Fruit fly (Drosophila melanogaster) whole organism, embryonic: ENCODE data around the gene CG16984.

Source experiments
- B-H2 ChIP-seq: fragments of 200-800 bp; sonication (Bioruptor generic); optimal IDR thresholded peaks from 2 replicates; lab custom pipeline; 2018; ENCODE audit warnings: missing biosample characterization, mild to moderate bottlenecking, missing genetic modification characterization
- Bgb ChIP-seq: fragments of 200-800 bp; sonication (Bioruptor generic); IDR thresholded peaks from 2 replicates; pipeline ENCODE4 v1.3.6; 2022; ENCODE audit warnings: missing biosample characterization, missing genetic modification characterization; ENCODE audit not compliant: partially characterized antibody
- CG10979 ChIP-seq: fragments of 200-800 bp; sonication (Bioruptor generic); optimal IDR thresholded peaks from 2 replicates; lab custom pipeline; 2018; ENCODE audit warnings: missing biosample characterization, mild to moderate bottlenecking, missing genetic modification characterization, moderate library complexity
- CG1233 ChIP-seq: fragments of 200-800 bp; sonication (Bioruptor generic); optimal IDR thresholded peaks from 4 replicates; lab custom pipeline; 2018; ENCODE audit warnings: missing biosample characterization, mild to moderate bottlenecking, missing genetic modification characterization
- CG13296 ChIP-seq: fragments of 200-800 bp; sonication (Bioruptor generic); optimal IDR thresholded peaks from 3 replicates; lab custom pipeline; 2018; ENCODE audit warnings: missing biosample characterization, mild to moderate bottlenecking, missing genetic modification characterization
- CG14441 ChIP-seq: fragments of 200-800 bp; sonication (Bioruptor generic); IDR thresholded peaks from 2 replicates; pipeline ENCODE4 v1.3.6; 2022; ENCODE audit warnings: missing biosample characterization, missing genetic modification characterization
- CG15011 ChIP-seq: fragments of 200-800 bp; sonication (Bioruptor generic); optimal IDR thresholded peaks from 3 replicates; lab custom pipeline; 2018; ENCODE audit warnings: missing biosample characterization, mild to moderate bottlenecking, missing genetic modification characterization
- CG17186 ChIP-seq: fragments of 200-800 bp; sonication (Bioruptor generic); optimal IDR thresholded peaks from 3 replicates; lab custom pipeline; 2017; ENCODE audit warnings: missing biosample characterization, missing genetic modification reagents, missing genetic modification characterization
- CG17385 ChIP-seq: fragments of 200-800 bp; sonication (Bioruptor generic); optimal IDR thresholded peaks from 3 replicates; lab custom pipeline; 2018; ENCODE audit warnings: missing biosample characterization, mild to moderate bottlenecking, missing genetic modification characterization
- CG31365 ChIP-seq: fragments of 200-800 bp; sonication (Bioruptor generic); optimal IDR thresholded peaks from 2 replicates; lab custom pipeline; 2018; ENCODE audit warnings: missing biosample characterization, mild to moderate bottlenecking, missing genetic modification characterization
- CG4854 ChIP-seq: fragments of 200-800 bp; sonication (Bioruptor generic); optimal IDR thresholded peaks from 2 replicates; lab custom pipeline; 2016; ENCODE audit warnings: missing biosample characterization, missing genetic modification characterization, inconsistent platforms
- CG6791 ChIP-seq: fragments of 200-800 bp; sonication (Bioruptor generic); IDR thresholded peaks from 3 replicates; pipeline ENCODE4 v1.3.6; 2022; ENCODE audit warnings: missing biosample characterization, missing genetic modification characterization; ENCODE audit not compliant: partially characterized antibody
- CG7556 ChIP-seq: fragments of 200-800 bp; sonication (Bioruptor generic); optimal IDR thresholded peaks from 2 replicates; lab custom pipeline; 2017; ENCODE audit warnings: missing biosample characterization, mild to moderate bottlenecking, missing genetic modification characterization
- CG8290 ChIP-seq, 3 experiments: fragments of 200-800 bp; sonication (Bioruptor generic); optimal IDR thresholded peaks; 2 replicates each; lab custom pipeline; 2016 to 2019; ENCODE audit warnings: missing biosample characterization in 3 of 3, missing genetic modification characterization in 3 of 3, mild to moderate bottlenecking in 2 of 3, moderate library complexity in 1 of 3
- CG8359 ChIP-seq: fragments of 200-800 bp; sonication (Bioruptor generic); optimal IDR thresholded peaks from 2 replicates; lab custom pipeline; 2017; ENCODE audit warnings: missing biosample characterization, mild to moderate bottlenecking, missing genetic modification characterization, borderline replicate concordance
- CG8388 ChIP-seq: fragments of 200-800 bp; sonication (Bioruptor generic); optimal IDR thresholded peaks from 2 replicates; lab custom pipeline; 2019; ENCODE audit warnings: missing biosample characterization, mild to moderate bottlenecking, missing genetic modification characterization, moderate library complexity
- CG9437 ChIP-seq: fragments of 200-800 bp; sonication (Bioruptor generic); optimal IDR thresholded peaks from 2 replicates; lab custom pipeline; 2018; ENCODE audit warnings: missing biosample characterization, mild to moderate bottlenecking, missing genetic modification characterization
- CG9932 ChIP-seq: fragments of 200-800 bp; sonication (Bioruptor generic); IDR thresholded peaks from 2 replicates; pipeline ENCODE4 v1.3.6; 2022; ENCODE audit warnings: missing biosample characterization, missing genetic modification characterization
- Dfd ChIP-seq, 2 experiments: fragments of >200 bp; optimal IDR thresholded peaks; 2 replicates each; lab custom pipeline; 2017; ENCODE audit warnings: missing biosample characterization in 2 of 2, missing genetic modification characterization in 2 of 2
- Elba2 ChIP-seq: fragments of 200-800 bp; sonication (Bioruptor generic); optimal IDR thresholded peaks from 3 replicates; lab custom pipeline; 2016; ENCODE audit warnings: missing biosample characterization, missing genetic modification characterization
- HLH54F ChIP-seq: fragments of 200-800 bp; sonication (Bioruptor generic); optimal IDR thresholded peaks from 3 replicates; lab custom pipeline; 2016; ENCODE audit warnings: missing biosample characterization, missing genetic modification characterization
- NC2α ChIP-seq: fragments of 200-800 bp; sonication (Bioruptor generic); optimal IDR thresholded peaks from 2 replicates; lab custom pipeline; 2016; ENCODE audit warnings: missing biosample characterization, missing genetic modification characterization
- Nf-YB ChIP-seq: fragments of 200-800 bp; sonication (Bioruptor generic); optimal IDR thresholded peaks from 3 replicates; lab custom pipeline; 2019; ENCODE audit warnings: missing biosample characterization, mild to moderate bottlenecking, missing genetic modification characterization, moderate library complexity
- Opbp ChIP-seq: fragments of 200-800 bp; sonication (Bioruptor generic); IDR thresholded peaks from 3 replicates; pipeline ENCODE4 v1.3.6; 2022; ENCODE audit warnings: missing biosample characterization, missing genetic modification characterization; ENCODE audit not compliant: partially characterized antibody
- Pdp1 ChIP-seq, 2 experiments: fragments of 200-800 bp; sonication (Bioruptor generic); optimal IDR thresholded peaks; 3 replicates each; lab custom pipeline; 2016; ENCODE audit warnings: missing biosample characterization in 2 of 2, missing genetic modification characterization in 2 of 2, mild to moderate bottlenecking in 1 of 2, moderate library complexity in 1 of 2
- Rfx ChIP-seq: fragments of 200-800 bp; sonication (Bioruptor generic); IDR thresholded peaks from 2 replicates; pipeline ENCODE4 v1.3.6; 2022; ENCODE audit warnings: missing biosample characterization, missing genetic modification characterization
- Scr ChIP-seq: fragments of 200-800 bp; sonication (Bioruptor generic); IDR thresholded peaks from 2 replicates; pipeline ENCODE4 v1.3.6; 2022; ENCODE audit warnings: missing biosample characterization, missing genetic modification characterization; ENCODE audit not compliant: partially characterized antibody
- Sin3A ChIP-seq: fragments of >200 bp; optimal IDR thresholded peaks from 2 replicates; lab custom pipeline; 2018
- Sox100B ChIP-seq: fragments of 200-800 bp; sonication (Bioruptor generic); optimal IDR thresholded peaks from 3 replicates; lab custom pipeline; 2018; ENCODE audit warnings: missing biosample characterization, mild to moderate bottlenecking, missing genetic modification characterization
- Sry-β ChIP-seq: fragments of 200-800 bp; sonication (Bioruptor generic); optimal IDR thresholded peaks from 2 replicates; lab custom pipeline; 2018; ENCODE audit warnings: missing biosample characterization, mild to moderate bottlenecking, missing genetic modification characterization, moderate library complexity
- Stat92E ChIP-seq, 3 experiments: fragments of >200 bp in 2 of 3; fragments of 200-800 bp in 1 of 3; sonication (Bioruptor generic) in 1 of 3; optimal IDR thresholded peaks; 2 replicates each; lab custom pipeline; 2017 to 2019; ENCODE audit warnings: missing biosample characterization in 3 of 3, missing genetic modification characterization in 3 of 3, mild to moderate bottlenecking in 1 of 3, moderate library complexity in 1 of 3
- Usf ChIP-seq: fragments of 200-800 bp; sonication (Bioruptor generic); optimal IDR thresholded peaks from 2 replicates; lab custom pipeline; 2017; ENCODE audit warnings: missing genotype, missing biosample characterization, missing genetic modification characterization
- cad ChIP-seq: fragments of >200 bp; optimal IDR thresholded peaks from 2 replicates; lab custom pipeline; 2017; ENCODE audit warnings: missing biosample characterization, missing genetic modification characterization
- caup ChIP-seq: fragments of 200-800 bp; sonication (Bioruptor generic); optimal IDR thresholded peaks from 3 replicates; lab custom pipeline; 2017; ENCODE audit warnings: missing biosample characterization, mild to moderate bottlenecking, missing genetic modification characterization, moderate library complexity; ENCODE audit not compliant: severe bottlenecking
- dimm ChIP-seq: fragments of 200-800 bp; sonication (Bioruptor generic); IDR thresholded peaks from 2 replicates; pipeline ENCODE4 v1.3.6; 2022; ENCODE audit warnings: missing biosample characterization, missing genetic modification characterization
- eve ChIP-seq, 2 experiments: fragments of >200 bp; optimal IDR thresholded peaks; 2 replicates each; lab custom pipeline; 2017; ENCODE audit warnings: missing biosample characterization in 2 of 2, missing genetic modification characterization in 2 of 2
- gcm ChIP-seq: fragments of 200-800 bp; sonication (Bioruptor generic); optimal IDR thresholded peaks from 2 replicates; lab custom pipeline; 2019; ENCODE audit warnings: missing biosample characterization, mild to moderate bottlenecking, missing genetic modification characterization, moderate library complexity
- hb ChIP-seq: fragments of 200-800 bp; sonication (Bioruptor generic); IDR thresholded peaks from 3 replicates; pipeline ENCODE4 v1.3.6; 2022; ENCODE audit warnings: missing biosample characterization, missing genetic modification characterization; ENCODE audit not compliant: partially characterized antibody
- hbn ChIP-seq: fragments of 200-800 bp; sonication (Bioruptor generic); IDR thresholded peaks from 2 replicates; pipeline ENCODE4 v1.3.6; 2022; ENCODE audit warnings: missing biosample characterization, missing genetic modification characterization; ENCODE audit not compliant: partially characterized antibody
- jing ChIP-seq: fragments of 200-800 bp; sonication (Bioruptor generic); optimal IDR thresholded peaks from 2 replicates; lab custom pipeline; 2018; ENCODE audit warnings: missing biosample characterization, mild to moderate bottlenecking, missing genetic modification characterization
- lola ChIP-seq, 3 experiments: fragments of >200 bp in 2 of 3; fragments of 200-800 bp in 1 of 3; sonication (Bioruptor generic) in 1 of 3; optimal IDR thresholded peaks; 2 replicates each; lab custom pipeline; 2017 to 2019; ENCODE audit warnings: missing biosample characterization in 3 of 3, missing genetic modification characterization in 3 of 3, mild to moderate bottlenecking in 1 of 3, moderate library complexity in 1 of 3
- slou ChIP-seq: fragments of 200-800 bp; sonication (Bioruptor generic); optimal IDR thresholded peaks from 3 replicates; lab custom pipeline; 2016; ENCODE audit warnings: missing biosample characterization, missing genetic modification characterization
- slp2 ChIP-seq: fragments of 200-800 bp; sonication (Bioruptor generic); optimal IDR thresholded peaks from 2 replicates; lab custom pipeline; 2016; ENCODE audit warnings: missing biosample characterization, missing genetic modification characterization
- sr ChIP-seq: fragments of 200-800 bp; sonication (Bioruptor generic); IDR thresholded peaks from 3 replicates; pipeline ENCODE4 v1.3.6; 2022; ENCODE audit warnings: missing biosample characterization, missing genetic modification characterization
- tap ChIP-seq: fragments of 200-800 bp; optimal IDR thresholded peaks from 3 replicates; lab custom pipeline; 2019; ENCODE audit warnings: missing biosample characterization, mild to moderate bottlenecking, missing genetic modification characterization, moderate library complexity
- trh ChIP-seq: fragments of 200-800 bp; sonication (Bioruptor generic); optimal IDR thresholded peaks from 2 replicates; lab custom pipeline; 2016; ENCODE audit warnings: missing biosample characterization, missing genetic modification characterization
- yki ChIP-seq: fragments of >200 bp; optimal IDR thresholded peaks from 3 replicates; lab custom pipeline; 2018
- zf30C ChIP-seq: fragments of 200-800 bp; sonication (Bioruptor generic); optimal IDR thresholded peaks from 3 replicates; lab custom pipeline; 2018; ENCODE audit warnings: missing biosample characterization, mild to moderate bottlenecking, missing genetic modification characterization
- zfh1 ChIP-seq: fragments of 200-800 bp; sonication (Bioruptor generic); IDR thresholded peaks from 3 replicates; pipeline ENCODE4 v1.3.6; 2022; ENCODE audit warnings: missing biosample characterization, missing genetic modification characterization

The CG16984 gene

DNA sequence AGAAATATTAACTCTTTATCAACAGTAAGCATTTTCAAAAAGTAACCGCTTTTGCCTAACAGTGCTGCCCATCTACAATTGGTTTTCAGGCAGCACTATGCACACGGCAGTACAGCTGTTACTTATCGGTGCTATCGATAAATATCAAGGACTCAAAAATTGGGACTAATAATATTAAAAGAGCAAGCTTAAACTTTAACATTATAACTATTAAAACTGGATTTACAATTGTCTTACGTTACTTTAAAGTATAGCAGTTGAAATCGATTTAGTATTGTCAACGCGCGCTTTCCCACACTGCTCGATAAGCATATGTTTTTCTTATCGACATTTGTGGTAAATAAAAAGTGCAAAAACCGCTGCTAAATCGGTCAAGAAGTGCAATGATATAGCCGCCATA lies 35.8 kb downstream of the CG16984 start, which contains the start of the genes CG42245 and MEP-1 (continued):
- no peak for TF ChIP-seq eve (GFP tag; optimal IDR thresholded peaks at IDR 0.05; lab: Kevin White, UChicago)
- TF ChIP-seq Bgb (GFP tag; lab: Robert Waterston, UW), result peak; percentile 69
- no peak for TF ChIP-seq cad
- peak; percentile 51 for TF ChIP-seq Elba2 (GFP tag; lab: Kevin White, UChicago)
- TF ChIP-seq NC2α (GFP tag; lab: Kevin White, UChicago), result peak; percentile 41
- TF ChIP-seq CG10979, result peak; percentile 9
- no peak for TF ChIP-seq Usf
- TF ChIP-seq Sry-β (GFP tag; lab: Kevin White, UChicago), result no peak
- TF ChIP-seq CG7556 (GFP tag; lab: Kevin White, UChicago), result peak; percentile 11
- peak; percentile 52 for TF ChIP-seq CG4854 (GFP tag; lab: Kevin White, UChicago)
- peak; percentile 58 for TF ChIP-seq HLH54F (GFP tag; lab: Kevin White, UChicago)
- no peak for TF ChIP-seq Nf-YB (GFP tag; lab: Kevin White, UChicago)
- TF ChIP-seq Rfx (GFP tag; lab: Robert Waterston, UW), result no peak
- peak in 1 of 3 experiments; percentile 32 for TF ChIP-seq lola (GFP tag; optimal IDR thresholded peaks at IDR 0.05; lab: Kevin White, UChicago)
- no peak for TF ChIP-seq trh (GFP tag; lab: Kevin White, UChicago)
- TF ChIP-seq Sox100B (GFP tag; lab: Kevin White, UChicago), result peak; percentile 30
- TF ChIP-seq Stat92E (GFP tag; optimal IDR thresholded peaks at IDR 0.05; lab: Kevin White, UChicago), result peak in 1 of 3 experiments; percentile 27
- TF ChIP-seq CG13296, result peak; percentile 32
- TF ChIP-seq CG1233 (GFP tag; lab: Kevin White, UChicago), result peak; percentile 21
- peak; percentile 19 for TF ChIP-seq CG8388 (GFP tag; lab: Kevin White, UChicago)
- peak; percentile 30 for TF ChIP-seq B-H2 (GFP tag; lab: Kevin White, UChicago)
- TF ChIP-seq hb (GFP tag; lab: Robert Waterston, UW), result 0 out of 3 replicates have a peak, but pooled peaks have one; percentile 50
- TF ChIP-seq CG8290 (GFP tag; optimal IDR thresholded peaks at IDR 0.05; lab: Kevin White, UChicago), result peak; percentile 54
- TF ChIP-seq CG8290 (tag; optimal IDR thresholded peaks at IDR 0.05; lab: Kevin White, UChicago), result peak in 1 of 2 experiments; percentile 9
- TF ChIP-seq zfh1 (GFP tag; lab: Robert Waterston, UW), result peak; percentile 36; the same call in 1 of the 3 replicates
- TF ChIP-seq CG17186 (GFP tag; lab: Kevin White, UChicago), result peak; percentile 65
- TF ChIP-seq caup (GFP tag; lab: Kevin White, UChicago), result peak; percentile 51
- no peak for TF ChIP-seq yki
- no peak for TF ChIP-seq slp2 (GFP tag; lab: Kevin White, UChicago)
- no peak for TF ChIP-seq CG15011 (GFP tag; lab: Kevin White, UChicago)
- peak; percentile 20; the same call in 1 of the 2 replicates for TF ChIP-seq CG9932
- no peak for TF ChIP-seq zf30C
- no peak for TF ChIP-seq CG9437 (GFP tag; lab: Kevin White, UChicago)
- TF ChIP-seq gcm, result peak; percentile 17
- no peak for TF ChIP-seq CG14441 (GFP tag; lab: Robert Waterston, UW)
- peak; percentile 69 for TF ChIP-seq Scr (GFP tag; lab: Robert Waterston, UW)
- TF ChIP-seq hbn (GFP tag; lab: Robert Waterston, UW), result peak; percentile 53
- TF ChIP-seq jing (GFP tag; lab: Kevin White, UChicago), result no peak
- no peak for TF ChIP-seq dimm (GFP tag; lab: Robert Waterston, UW)
- TF ChIP-seq slou (GFP tag; lab: Kevin White, UChicago), result no peak
- TF ChIP-seq Sin3A, result peak; percentile 53
- peak in 1 of 2 experiments; percentile 46 for TF ChIP-seq Pdp1 (GFP tag; optimal IDR thresholded peaks at IDR 0.05; lab: Kevin White, UChicago)
- TF ChIP-seq CG17385 (GFP tag; lab: Kevin White, UChicago), result peak; percentile 36
- no peak for TF ChIP-seq Dfd (GFP tag; optimal IDR thresholded peaks at IDR 0.05; lab: Kevin White, UChicago)
- TF ChIP-seq CG8359 (GFP tag; lab: Kevin White, UChicago), result no peak
- peak; percentile 71 for TF ChIP-seq CG6791
- peak; percentile 13 for TF ChIP-seq tap (tag; lab: Kevin White, UChicago)
- TF ChIP-seq sr (GFP tag; lab: Robert Waterston, UW), result no peak
- TF ChIP-seq CG31365 (tag; lab: Kevin White, UChicago), result no peak
- TF ChIP-seq Opbp (GFP tag; lab: Robert Waterston, UW), result peak; percentile 65; the same call in 2 of the 3 replicates
